Worm (Caenorhabditis elegans): ENCODE measurements around the gene wbp-11.
A peak's percentile ranks its signal among the peaks of the same experiment; 100 is the strongest.

Gene wbp-11

ce11 chrII:10174338-10174737, 1.6 kb downstream of the wbp-11 start, which contains the start of gene F33H1.4 (continued):
- no peak for TF ChIP-seq zfp-2 (tag; optimal IDR thresholded peaks at IDR 0.05)
- peak; percentile 33; the same call in 1 of the 2 replicates for TF ChIP-seq zfp-3 (GFP tag; conservative IDR thresholded peaks at IDR 0.05)

ce11 chrII:10182634-10183033, 9.9 kb downstream of the wbp-11 start, which contains the start of gene srd-1:
Gene srd-1 (minus strand): TSS chrII:10182734.
- TF ChIP-seq nhr-41 (GFP tag; IDR thresholded peaks at IDR 0.05), result no peak
- no peak for TF ChIP-seq R02D3.7 (tag; optimal IDR thresholded peaks at IDR 0.05)
- TF ChIP-seq php-3 (GFP tag; IDR thresholded peaks at IDR 0.05), result no peak
- TF ChIP-seq lir-3 (tag; optimal IDR thresholded peaks at IDR 0.05), result no peak
- no peak for TF ChIP-seq nhr-28 (tag; optimal IDR thresholded peaks at IDR 0.05)
- no peak for TF ChIP-seq spr-3 (GFP tag; optimal IDR thresholded peaks at IDR 0.05)
- TF ChIP-seq dmd-9 (GFP tag; IDR thresholded peaks at IDR 0.05), result no peak
- TF ChIP-seq lin-13 (GFP tag; optimal IDR thresholded peaks at IDR 0.05), result no peak
- no peak for TF ChIP-seq F49E8.2 (tag; optimal IDR thresholded peaks at IDR 0.05; ENCODE audit: borderline replicate concordance)
- no peak for TF ChIP-seq daf-12 (tag; optimal IDR thresholded peaks at IDR 0.05)
- TF ChIP-seq gei-8 (GFP tag; optimal IDR thresholded peaks at IDR 0.05), result no peak
- TF ChIP-seq mxl-2 (GFP tag; conservative IDR thresholded peaks at IDR 0.05), result no peak
- TF ChIP-seq egl-27 (tag; optimal IDR thresholded peaks at IDR 0.05), result no peak
- TF ChIP-seq F37D6.2 (tag; optimal IDR thresholded peaks at IDR 0.05), result no peak
- TF ChIP-seq ceh-32 (tag; optimal IDR thresholded peaks at IDR 0.05; ENCODE audit: poor library complexity), result no peak
- TF ChIP-seq snpc-1.2 (GFP tag; IDR thresholded peaks at IDR 0.05), result no peak
- no peak for TF ChIP-seq tag-97 (GFP tag; IDR thresholded peaks at IDR 0.05)
- no peak for TF ChIP-seq set-16 (GFP tag; IDR thresholded peaks at IDR 0.05)
- no peak for TF ChIP-seq mdl-1 (tag; optimal IDR thresholded peaks at IDR 0.05)
- TF ChIP-seq ceh-82 (tag; optimal IDR thresholded peaks at IDR 0.05), result no peak

ce11 chrII:10187808-10188207, 15.1 kb downstream of the wbp-11 start, which contains the start of gene srd-2:
Gene srd-2 (minus strand): TSS chrII:10187908.
- TF ChIP-seq daf-16 (GFP tag; optimal IDR thresholded peaks at IDR 0.05) (no peak), daf-16 (tag; optimal IDR thresholded peaks at IDR 0.05) (no peak), sdz-12 (GFP tag; optimal IDR thresholded peaks at IDR 0.05) (no peak), nhr-111 (GFP tag; optimal IDR thresholded peaks at IDR 0.05) (no peak), ceh-32 (tag; optimal IDR thresholded peaks at IDR 0.05; ENCODE audit: poor library complexity) (no peak), zfp-2 (tag; optimal IDR thresholded peaks at IDR 0.05) (no peak), ceh-44 (GFP tag; IDR thresholded peaks at IDR 0.05) (no peak), zfp-3 (GFP tag; conservative IDR thresholded peaks at IDR 0.05) (no peak), F44E2.7 (GFP tag; IDR thresholded peaks at IDR 0.05) (no peak), rbr-2 (tag; optimal IDR thresholded peaks at IDR 0.05) (no peak), lin-13 (GFP tag; optimal IDR thresholded peaks at IDR 0.05) (no peak), nhr-25 (tag; optimal IDR thresholded peaks at IDR 0.05; ENCODE audit: borderline replicate concordance, insufficient read depth) (no peak), mdl-1 (tag; optimal IDR thresholded peaks at IDR 0.05) (no peak)

- TF ChIP-seq nhr-76 (tag; optimal IDR thresholded peaks at IDR 0.05) (no peak), zfp-2 (tag; optimal IDR thresholded peaks at IDR 0.05) (no peak), madf-9 (GFP tag; conservative IDR thresholded peaks at IDR 0.05) (no peak), hmg-1.1 (GFP tag; IDR thresholded peaks at IDR 0.05) (no peak), ama-1 (optimal IDR thresholded peaks at IDR 0.05) (no peak), mep-1 (tag; optimal IDR thresholded peaks at IDR 0.05) (no peak), snpc-1.2 (GFP tag; IDR thresholded peaks at IDR 0.05) (no peak), dmd-8 (GFP tag; IDR thresholded peaks at IDR 0.05) (no peak), T20F7.1 (GFP tag; optimal IDR thresholded peaks at IDR 0.05) (no peak), Y75B8A.6 (GFP tag; IDR thresholded peaks at IDR 0.05) (no peak), arid-1 (GFP tag; conservative IDR thresholded peaks at IDR 0.05) (no peak), dpl-1 (GFP tag; optimal IDR thresholded peaks at IDR 0.05) (no peak), zag-1 (tag; optimal IDR thresholded peaks at IDR 0.05) (no peak), ztf-7 (tag; optimal IDR thresholded peaks at IDR 0.05) (no peak), Y5F2A.4 (GFP tag; optimal IDR thresholded peaks at IDR 0.05) (no peak), zfp-3 (GFP tag; conservative IDR thresholded peaks at IDR 0.05) (no peak), mes-2 (tag; optimal IDR thresholded peaks at IDR 0.05; ENCODE audit: poor library complexity, severe bottlenecking) (no peak), lin-1 (GFP tag; IDR thresholded peaks at IDR 0.05) (no peak), zip-11 (GFP tag; IDR thresholded peaks at IDR 0.05) (no peak)
These were observed 16.6 kb downstream of the wbp-11 start, which contains the start of gene cdc-25.4 for ce11 chrII:10189369-10189768. Gene cdc-25.4 (minus strand): TSS chrII:10189469.

All from whole organism, L4 larva.